Fruit fly (Drosophila melanogaster): ENCODE data around the gene Prps.

The Prps gene

DNA sequence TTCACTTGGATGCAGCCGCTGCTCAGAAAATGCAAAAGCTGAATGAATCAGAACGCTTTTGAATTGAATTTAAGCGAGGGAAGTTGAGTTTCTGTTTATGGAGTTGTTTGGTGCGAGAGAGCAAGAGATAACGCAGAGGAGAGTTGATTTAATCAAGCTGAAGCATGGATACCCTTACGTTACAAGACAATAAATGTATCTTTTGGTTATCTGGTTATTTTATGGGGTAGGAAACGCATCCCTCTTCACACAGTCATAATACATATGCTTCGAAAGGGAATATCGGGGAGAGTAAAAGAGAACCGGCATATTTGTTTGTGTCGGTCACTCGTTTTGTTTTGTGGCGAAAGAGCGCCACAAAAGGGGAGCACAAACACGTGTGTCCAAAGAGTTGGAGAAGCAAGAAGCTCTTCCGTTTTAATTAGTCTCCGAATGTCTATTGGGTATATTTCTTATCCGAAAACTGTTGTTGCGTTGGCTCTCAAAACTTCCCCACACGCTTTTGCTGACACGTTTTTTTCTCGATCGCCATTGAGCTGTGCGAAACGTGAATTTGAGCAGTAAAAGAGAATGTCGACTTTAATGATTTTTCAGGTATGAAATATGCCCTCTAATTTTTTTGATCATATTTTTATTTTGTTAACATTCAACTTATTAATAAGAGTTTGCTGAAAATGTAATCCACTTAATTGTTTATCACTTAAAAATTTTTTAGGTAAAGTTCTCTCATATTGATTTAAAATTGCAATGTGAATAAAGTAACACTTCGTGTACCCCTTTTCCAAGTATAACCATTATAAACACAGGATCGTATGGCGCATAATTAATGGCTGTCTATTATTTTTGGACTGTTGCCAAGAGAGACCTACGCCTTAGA, at the start of gene Prps (continued):
- peak; percentile 41 for TF ChIP-seq gsb-n (tag; optimal IDR thresholded peaks at IDR 0.05)
- TF ChIP-seq inv (GFP tag; IDR thresholded peaks at IDR 0.05; ENCODE audit: partially characterized antibody): no peak
- TF ChIP-seq ATbp (GFP tag; optimal IDR thresholded peaks at IDR 0.05): peak; percentile 55
- TF ChIP-seq Hand (GFP tag; optimal IDR thresholded peaks at IDR 0.05): peak; percentile 82
- TF ChIP-seq CG33557 (GFP tag; optimal IDR thresholded peaks at IDR 0.05): peak; percentile 16
- no peak for TF ChIP-seq HLHmδ (GFP tag; optimal IDR thresholded peaks at IDR 0.05)
- TF ChIP-seq CG17361 (GFP tag; IDR thresholded peaks at IDR 0.05): peak; percentile 37; the same call in 1 of the 3 replicates
- peak; percentile 91 for TF ChIP-seq Rfx (GFP tag; IDR thresholded peaks at IDR 0.05)
- TF ChIP-seq CG17568 (GFP tag; optimal IDR thresholded peaks at IDR 0.05): peak; percentile 78
- TF ChIP-seq fru (optimal IDR thresholded peaks at IDR 0.05): no peak
- TF ChIP-seq pan (optimal IDR thresholded peaks at IDR 0.05): no peak
- peak in 1 of 2 experiments; percentile 89 for TF ChIP-seq pan (GFP tag; optimal IDR thresholded peaks at IDR 0.05 in 1 of 2, IDR thresholded peaks at IDR 0.05 in 1 of 2)
- TF ChIP-seq CG14441 (GFP tag; IDR thresholded peaks at IDR 0.05): peak; percentile 82
- TF ChIP-seq HmgZ (tag; optimal IDR thresholded peaks at IDR 0.05): peak; percentile 79
- TF ChIP-seq CG3065 (GFP tag; optimal IDR thresholded peaks at IDR 0.05): peak; percentile 3
- no peak for TF ChIP-seq oc (tag; optimal IDR thresholded peaks at IDR 0.05)
- TF ChIP-seq H15 (GFP tag; IDR thresholded peaks at IDR 0.05): peak; percentile 81; the same call in 2 of the 3 replicates
- TF ChIP-seq Elba2 (GFP tag; optimal IDR thresholded peaks at IDR 0.05): no peak
- TF ChIP-seq CG13123 (GFP tag; optimal IDR thresholded peaks at IDR 0.05): peak; percentile 63
- TF ChIP-seq lab (GFP tag; optimal IDR thresholded peaks at IDR 0.05): peak; percentile 93
- TF ChIP-seq jumu (GFP tag; optimal IDR thresholded peaks at IDR 0.05): peak; percentile 82
- TF ChIP-seq Oaz (GFP tag; IDR thresholded peaks at IDR 0.05): no peak; the same call in 1 of the 2 replicates
- TF ChIP-seq Nf-YB (GFP tag; optimal IDR thresholded peaks at IDR 0.05): peak; percentile 7
- no peak for TF ChIP-seq aop (GFP tag; IDR thresholded peaks at IDR 0.05)
- TF ChIP-seq Oli (tag; optimal IDR thresholded peaks at IDR 0.05): peak; percentile 30
- TF ChIP-seq TFAM (GFP tag; optimal IDR thresholded peaks at IDR 0.05): no peak
- TF ChIP-seq cwo (GFP tag; optimal IDR thresholded peaks at IDR 0.05): peak; percentile 99
- no peak; the same call in 1 of the 2 replicates for TF ChIP-seq Nf-YA (GFP tag; IDR thresholded peaks at IDR 0.05)
- peak; percentile 67 for TF ChIP-seq CG12942 (GFP tag; optimal IDR thresholded peaks at IDR 0.05)
- peak; percentile 58 for TF ChIP-seq tx (GFP tag; optimal IDR thresholded peaks at IDR 0.05)
- TF ChIP-seq psq (GFP tag; optimal IDR thresholded peaks at IDR 0.05): peak; percentile 63
- TF ChIP-seq chm (GFP tag; IDR thresholded peaks at IDR 0.05): peak; percentile 91
- peak; percentile 51 for TF ChIP-seq CG10543 (GFP tag; optimal IDR thresholded peaks at IDR 0.05)
- peak; percentile 15 for TF ChIP-seq CG1529 (GFP tag; optimal IDR thresholded peaks at IDR 0.05)
- peak; percentile 80 for TF ChIP-seq Ada2b (GFP tag; IDR thresholded peaks at IDR 0.05)
- no peak for TF ChIP-seq CG17612 (GFP tag; IDR thresholded peaks at IDR 0.05)
- TF ChIP-seq ato (GFP tag; IDR thresholded peaks at IDR 0.05; ENCODE audit: partially characterized antibody): no peak
- TF ChIP-seq CG10209 (GFP tag; optimal IDR thresholded peaks at IDR 0.05): peak; percentile 8
- TF ChIP-seq CG12236 (GFP tag; optimal IDR thresholded peaks at IDR 0.05): peak; percentile 68
- peak; percentile 50 for TF ChIP-seq CG9727 (GFP tag; optimal IDR thresholded peaks at IDR 0.05)
- TF ChIP-seq CG12659 (GFP tag; optimal IDR thresholded peaks at IDR 0.05): peak; percentile 48
- TF ChIP-seq CG7963 (GFP tag; IDR thresholded peaks at IDR 0.05; ENCODE audit: partially characterized antibody): no peak
- TF ChIP-seq CG7357 (GFP tag; IDR thresholded peaks at IDR 0.05): peak; percentile 60; the same call in 1 of the 3 replicates
- TF ChIP-seq gcm2 (GFP tag; optimal IDR thresholded peaks at IDR 0.05): peak; percentile 49
- peak; percentile 71 for TF ChIP-seq shn (GFP tag; optimal IDR thresholded peaks at IDR 0.05)
- no peak for TF ChIP-seq crol (GFP tag; IDR thresholded peaks at IDR 0.05)
- no peak for TF ChIP-seq sna (GFP tag; IDR thresholded peaks at IDR 0.05; ENCODE audit: partially characterized antibody)
- peak; percentile 35 for TF ChIP-seq Atf3 (GFP tag; optimal IDR thresholded peaks at IDR 0.05)
- peak; percentile 35 for TF ChIP-seq Jarid2 (GFP tag; optimal IDR thresholded peaks at IDR 0.05)

Data from whole organism, embryonic.